Fruit fly (Drosophila melanogaster) whole organism, embryonic: ENCODE data around the gene CG43993.

Source experiments
- Adf1 ChIP-seq: fragments of 200-800 bp; sonication (Bioruptor generic); IDR thresholded peaks from 2 replicates; pipeline ENCODE4 v1.3.6; 2022; ENCODE audit warnings: missing biosample characterization, missing genetic modification characterization
- BEAF-32 ChIP-seq: fragments of 200-800 bp; sonication (Bioruptor generic); optimal IDR thresholded peaks from 3 replicates; lab custom pipeline; 2017; ENCODE audit warnings: missing biosample characterization, missing genetic modification characterization, mild to moderate bottlenecking, moderate library complexity, missing genetic modification reagents
- Bteb2 ChIP-seq: fragments of 200-800 bp; sonication (Bioruptor generic); optimal IDR thresholded peaks from 2 replicates; lab custom pipeline; 2016; ENCODE audit warnings: missing biosample characterization, missing genetic modification characterization
- CG10321 ChIP-seq: fragments of 200-800 bp; sonication (Bioruptor generic); IDR thresholded peaks from 2 replicates; pipeline ENCODE4 v1.3.6; 2022; ENCODE audit warnings: missing biosample characterization, missing genetic modification characterization
- CG11560 ChIP-seq: fragments of 200-800 bp; sonication (Bioruptor generic); IDR thresholded peaks from 3 replicates; pipeline ENCODE4 v1.3.6; 2022; ENCODE audit warnings: missing biosample characterization, missing genetic modification characterization
- CG11723 ChIP-seq: fragments of 200-800 bp; sonication (Bioruptor generic); optimal IDR thresholded peaks from 2 replicates; lab custom pipeline; 2017; ENCODE audit warnings: missing biosample characterization, mild to moderate bottlenecking, missing genetic modification characterization
- CG12236 ChIP-seq: fragments of 200-800 bp; sonication (Bioruptor generic); optimal IDR thresholded peaks from 2 replicates; lab custom pipeline; 2016; ENCODE audit warnings: missing biosample characterization, missing genetic modification characterization
- CG13287 ChIP-seq: fragments of 200-800 bp; sonication (Bioruptor generic); IDR thresholded peaks from 2 replicates; pipeline ENCODE4 v1.3.6; 2022; ENCODE audit warnings: missing biosample characterization, missing genetic modification characterization; ENCODE audit not compliant: partially characterized antibody
- CG13775 ChIP-seq: fragments of 200-800 bp; sonication (Bioruptor generic); optimal IDR thresholded peaks from 3 replicates; lab custom pipeline; 2017; ENCODE audit warnings: missing biosample characterization, mild to moderate bottlenecking, missing genetic modification characterization
- CG1602 ChIP-seq: fragments of 200-800 bp; sonication (Bioruptor generic); optimal IDR thresholded peaks from 3 replicates; lab custom pipeline; 2016; ENCODE audit warnings: missing biosample characterization, missing genetic modification characterization
- CG16863 ChIP-seq: fragments of 200-800 bp; sonication (Bioruptor generic); optimal IDR thresholded peaks from 3 replicates; lab custom pipeline; 2016; ENCODE audit warnings: missing biosample characterization, missing genetic modification characterization
- CG17328 ChIP-seq: fragments of 200-800 bp; sonication (Bioruptor generic); IDR thresholded peaks from 2 replicates; pipeline ENCODE4 v1.3.6; 2022; ENCODE audit warnings: missing biosample characterization, missing genetic modification characterization
- CG17359 ChIP-seq: fragments of 200-800 bp; sonication (Bioruptor generic); optimal IDR thresholded peaks from 3 replicates; lab custom pipeline; 2018; ENCODE audit warnings: missing biosample characterization, mild to moderate bottlenecking, missing genetic modification characterization, moderate library complexity
- CG17361 ChIP-seq: fragments of 200-800 bp; sonication (Bioruptor generic); IDR thresholded peaks from 3 replicates; pipeline ENCODE4 v1.3.6; 2022; ENCODE audit warnings: missing biosample characterization, missing genetic modification characterization
- CG18011 ChIP-seq: fragments of 200-800 bp; sonication (Bioruptor generic); optimal IDR thresholded peaks from 2 replicates; lab custom pipeline; 2017; ENCODE audit warnings: missing biosample characterization, missing genetic modification characterization, mild to moderate bottlenecking, moderate library complexity, missing genotype
- CG2889 ChIP-seq: fragments of 200-800 bp; sonication (Bioruptor generic); IDR thresholded peaks from 3 replicates; pipeline ENCODE4 v1.3.6; 2022; ENCODE audit warnings: missing biosample characterization, missing genetic modification characterization
- CG32767 ChIP-seq: fragments of 200-800 bp; sonication (Bioruptor generic); IDR thresholded peaks from 2 replicates; pipeline ENCODE4 v1.3.6; 2022; ENCODE audit warnings: missing biosample characterization, missing genetic modification characterization
- CG34224 ChIP-seq: fragments of 200-800 bp; sonication (Bioruptor generic); IDR thresholded peaks from 3 replicates; pipeline ENCODE4 v1.3.6; 2022; ENCODE audit warnings: missing biosample characterization, missing genetic modification characterization; ENCODE audit not compliant: partially characterized antibody
- CG6765 ChIP-seq: fragments of 200-800 bp; sonication (Bioruptor generic); optimal IDR thresholded peaks from 3 replicates; lab custom pipeline; 2017; ENCODE audit warnings: missing biosample characterization, mild to moderate bottlenecking, missing genetic modification characterization
- CG6854 ChIP-seq: fragments of 200-800 bp; sonication (Bioruptor generic); optimal IDR thresholded peaks from 3 replicates; lab custom pipeline; 2017; ENCODE audit warnings: missing biosample characterization, mild to moderate bottlenecking, missing genetic modification characterization
- CG7372 ChIP-seq: fragments of 200-800 bp; sonication (Bioruptor generic); IDR thresholded peaks from 2 replicates; pipeline ENCODE4 v1.3.6; 2022; ENCODE audit warnings: missing biosample characterization, missing genetic modification characterization
- CG8089 ChIP-seq: fragments of 200-800 bp; sonication (Bioruptor generic); optimal IDR thresholded peaks from 3 replicates; lab custom pipeline; 2016; ENCODE audit warnings: missing biosample characterization, missing genetic modification characterization
- CG8924 ChIP-seq: fragments of 200-800 bp; optimal IDR thresholded peaks from 3 replicates; lab custom pipeline; 2019; ENCODE audit warnings: missing biosample characterization, mild to moderate bottlenecking, missing genetic modification characterization, moderate library complexity
- D ChIP-seq, 2 experiments: fragments of 200-800 bp in 1 of 2; fragments of >200 bp in 1 of 2; sonication (Bioruptor generic) in 1 of 2; optimal IDR thresholded peaks; 2 replicates in 1 of 2; 3 replicates in 1 of 2; lab custom pipeline; 2017; ENCODE audit warnings: mild to moderate bottlenecking in 1 of 2, missing biosample characterization in 1 of 2, missing genetic modification characterization in 1 of 2, missing genetic modification reagents in 1 of 2
- Hr78 ChIP-seq, 2 experiments: fragments of 200-800 bp in 1 of 2; fragments of >200 bp in 1 of 2; sonication (Bioruptor generic) in 1 of 2; optimal IDR thresholded peaks; 2 replicates each; lab custom pipeline; 2017 to 2019; ENCODE audit warnings: missing biosample characterization in 2 of 2, missing genetic modification characterization in 2 of 2, mild to moderate bottlenecking in 1 of 2, moderate library complexity in 1 of 2
- Myb ChIP-seq: fragments of 200-800 bp; sonication (Bioruptor generic); optimal IDR thresholded peaks from 2 replicates; lab custom pipeline; 2016; ENCODE audit warnings: missing biosample characterization, missing genetic modification characterization
- NFAT ChIP-seq: fragments of 200-800 bp; sonication (Bioruptor generic); IDR thresholded peaks from 2 replicates; pipeline ENCODE4 v1.3.6; 2022; ENCODE audit warnings: missing biosample characterization, missing genetic modification characterization
- Neu2 ChIP-seq: fragments of 200-800 bp; sonication (Bioruptor generic); optimal IDR thresholded peaks from 3 replicates; lab custom pipeline; 2016; ENCODE audit warnings: missing biosample characterization, missing genetic modification characterization, borderline replicate concordance
- Oaz ChIP-seq: fragments of 200-800 bp; sonication (Bioruptor generic); IDR thresholded peaks from 2 replicates; pipeline ENCODE4 v1.3.6; 2022; ENCODE audit warnings: missing biosample characterization, missing genetic modification characterization
- Pdp1 ChIP-seq, 2 experiments: fragments of 200-800 bp; sonication (Bioruptor generic); optimal IDR thresholded peaks; 3 replicates each; lab custom pipeline; 2016; ENCODE audit warnings: missing biosample characterization in 2 of 2, missing genetic modification characterization in 2 of 2, mild to moderate bottlenecking in 1 of 2, moderate library complexity in 1 of 2
- Side ChIP-seq: fragments of 200-800 bp; sonication (Bioruptor generic); optimal IDR thresholded peaks from 2 replicates; lab custom pipeline; 2016; ENCODE audit warnings: missing biosample characterization, missing genetic modification characterization
- Spps ChIP-seq: fragments of 200-800 bp; sonication (Bioruptor generic); optimal IDR thresholded peaks from 2 replicates; lab custom pipeline; 2018; ENCODE audit warnings: missing biosample characterization, mild to moderate bottlenecking, missing genetic modification characterization
- ara ChIP-seq: fragments of 200-800 bp; sonication (Bioruptor generic); IDR thresholded peaks from 2 replicates; pipeline ENCODE4 v1.3.6; 2022; ENCODE audit warnings: missing biosample characterization, missing genetic modification characterization
- br ChIP-seq: fragments of >200 bp; optimal IDR thresholded peaks from 2 replicates; lab custom pipeline; 2017
- chif ChIP-seq, 2 experiments: fragments of 200-800 bp; sonication (Bioruptor generic); optimal IDR thresholded peaks; 3 replicates each; lab custom pipeline; 2016; ENCODE audit warnings: missing biosample characterization in 2 of 2, missing genetic modification characterization in 2 of 2
- crp ChIP-seq, 2 experiments: fragments of 200-800 bp; sonication (Bioruptor generic); optimal IDR thresholded peaks; 2 replicates in 1 of 2; 3 replicates in 1 of 2; lab custom pipeline; 2017; ENCODE audit warnings: missing biosample characterization in 2 of 2, missing genetic modification characterization in 2 of 2, mild to moderate bottlenecking in 1 of 2, moderate library complexity in 1 of 2
- dimm ChIP-seq: fragments of 200-800 bp; sonication (Bioruptor generic); IDR thresholded peaks from 2 replicates; pipeline ENCODE4 v1.3.6; 2022; ENCODE audit warnings: missing biosample characterization, missing genetic modification characterization
- dm ChIP-seq: fragments of 200-800 bp; sonication (Bioruptor generic); optimal IDR thresholded peaks from 3 replicates; lab custom pipeline; 2016; ENCODE audit warnings: missing biosample characterization, missing genetic modification characterization
- ftz-f1 ChIP-seq: fragments of 200-800 bp; sonication (Bioruptor generic); optimal IDR thresholded peaks from 2 replicates; lab custom pipeline; 2016; ENCODE audit warnings: missing biosample characterization, missing genetic modification characterization
- gce ChIP-seq: fragments of 200-800 bp; sonication (Bioruptor generic); IDR thresholded peaks from 3 replicates; pipeline ENCODE4 v1.3.6; 2022; ENCODE audit warnings: missing biosample characterization, missing genetic modification characterization
- kni ChIP-seq: fragments of 200-800 bp; sonication (Bioruptor generic); optimal IDR thresholded peaks from 3 replicates; lab custom pipeline; 2017; ENCODE audit warnings: mild to moderate bottlenecking, missing biosample characterization, missing genetic modification reagents, missing genetic modification characterization
- lbe ChIP-seq: fragments of 200-800 bp; sonication (Bioruptor generic); optimal IDR thresholded peaks from 2 replicates; lab custom pipeline; 2016; ENCODE audit warnings: missing biosample characterization, mild to moderate bottlenecking, missing genetic modification characterization
- oc ChIP-seq: fragments of 200-800 bp; sonication (Bioruptor generic); optimal IDR thresholded peaks from 2 replicates; lab custom pipeline; 2018; ENCODE audit warnings: missing biosample characterization, mild to moderate bottlenecking, missing genetic modification characterization, moderate library complexity
- onecut ChIP-seq: fragments of 200-800 bp; sonication (Bioruptor generic); IDR thresholded peaks from 2 replicates; pipeline ENCODE4 v1.3.6; 2022; ENCODE audit warnings: missing biosample characterization, missing genetic modification characterization
- org-1 ChIP-seq: fragments of 200-800 bp; sonication (Bioruptor generic); optimal IDR thresholded peaks from 2 replicates; lab custom pipeline; 2017; ENCODE audit warnings: missing biosample characterization, missing genetic modification characterization
- otp ChIP-seq: fragments of 200-800 bp; sonication (Bioruptor generic); IDR thresholded peaks from 3 replicates; pipeline ENCODE4, ENCODE4 v1.3.6; 2022; ENCODE audit warnings: missing biosample characterization, missing genetic modification characterization
- prd ChIP-seq, 3 experiments: fragments of >200 bp in 2 of 3; fragments of 200-800 bp in 1 of 3; sonication (Bioruptor generic) in 1 of 3; optimal IDR thresholded peaks in 2 of 3; IDR thresholded peaks in 1 of 3; 2 replicates in 2 of 3; 3 replicates in 1 of 3; pipeline versions ENCODE4 v1.3.6 to Lab custom; 2017 to 2022; ENCODE audit warnings: missing biosample characterization in 1 of 3, missing genetic modification characterization in 1 of 3
- sna ChIP-seq: fragments of 200-800 bp; sonication (Bioruptor generic); IDR thresholded peaks from 2 replicates; pipeline ENCODE4 v1.3.6; 2022; ENCODE audit warnings: missing biosample characterization, missing genetic modification characterization; ENCODE audit not compliant: partially characterized antibody
- tin ChIP-seq: fragments of 200-800 bp; sonication (Bioruptor generic); optimal IDR thresholded peaks from 3 replicates; lab custom pipeline; 2016; ENCODE audit warnings: missing biosample characterization, missing genetic modification characterization
- trem ChIP-seq: fragments of 200-800 bp; optimal IDR thresholded peaks from 3 replicates; lab custom pipeline; 2019; ENCODE audit warnings: missing biosample characterization, mild to moderate bottlenecking, missing genetic modification characterization, moderate library complexity

CG43993 gene

dm6 chr3L:12062788-12063218 lies 30.4 kb downstream of the CG43993 start (continued):
- no peak for TF ChIP-seq CG11723
- TF ChIP-seq Neu2 (GFP tag; lab: Kevin White, UChicago) = no peak
- TF ChIP-seq br (lab: Kevin White, UChicago) = no peak
- TF ChIP-seq CG7372 = 0 out of 2 replicates have a peak, but pooled peaks have one; percentile 19
- TF ChIP-seq crp (GFP tag; optimal IDR thresholded peaks at IDR 0.05; lab: Kevin White, UChicago) = no peak
- no peak for TF ChIP-seq CG6854 (GFP tag; lab: Kevin White, UChicago)
- 0 out of 3 replicates have a peak, but pooled peaks have one; percentile 32 for TF ChIP-seq CG2889 (GFP tag; lab: Robert Waterston, UW)
- TF ChIP-seq CG6765 (GFP tag; lab: Kevin White, UChicago) = no peak
- TF ChIP-seq kni (GFP tag; lab: Kevin White, UChicago) = peak; percentile 17
- TF ChIP-seq CG16863 (GFP tag; lab: Kevin White, UChicago) = peak; percentile 59
- no peak for TF ChIP-seq D (optimal IDR thresholded peaks at IDR 0.05; lab: Kevin White, UChicago)
- peak; percentile 41 for TF ChIP-seq D (GFP tag; optimal IDR thresholded peaks at IDR 0.05; lab: Kevin White, UChicago)
- no peak for TF ChIP-seq BEAF-32 (GFP tag; lab: Kevin White, UChicago)
- peak; percentile 41 for TF ChIP-seq CG1602
- TF ChIP-seq ftz-f1 (GFP tag; lab: Kevin White, UChicago) = no peak
- peak; percentile 75 for TF ChIP-seq tin
- no peak for TF ChIP-seq Oaz (GFP tag; lab: Robert Waterston, UW)
- no peak for TF ChIP-seq gce (GFP tag; lab: Robert Waterston, UW)
- no peak for TF ChIP-seq Adf1 (GFP tag; lab: Robert Waterston, UW)
- no peak for TF ChIP-seq dimm (GFP tag; lab: Robert Waterston, UW)
- TF ChIP-seq otp (GFP tag; lab: Robert Waterston, UW) = peak; percentile 66; the same call in 1 of the 3 replicates
- peak; percentile 16 for TF ChIP-seq Myb (GFP tag; lab: Kevin White, UChicago)
- TF ChIP-seq onecut (GFP tag; lab: Robert Waterston, UW) = peak; percentile 48
- TF ChIP-seq sna (GFP tag; lab: Robert Waterston, UW) = no peak
- no peak for TF ChIP-seq CG8089
- TF ChIP-seq Bteb2 (GFP tag; lab: Kevin White, UChicago) = no peak
- TF ChIP-seq ara = peak; percentile 91
- peak; percentile 2 to 76 for TF ChIP-seq chif (GFP tag; optimal IDR thresholded peaks at IDR 0.05; lab: Kevin White, UChicago)
- TF ChIP-seq CG34224 (GFP tag; lab: Robert Waterston, UW) = no peak
- TF ChIP-seq prd (optimal IDR thresholded peaks at IDR 0.05; lab: Kevin White, UChicago) = no peak
- peak; percentile 86 for TF ChIP-seq prd (GFP tag; IDR thresholded peaks at IDR 0.05; lab: Robert Waterston, UW)
- TF ChIP-seq CG17359 = peak; percentile 14
- TF ChIP-seq Hr78 (GFP tag; optimal IDR thresholded peaks at IDR 0.05; lab: Kevin White, UChicago) = no peak
- no peak for TF ChIP-seq CG10321 (GFP tag; lab: Robert Waterston, UW)
- no peak for TF ChIP-seq CG8924 (tag; lab: Kevin White, UChicago)
- TF ChIP-seq CG12236 (GFP tag; lab: Kevin White, UChicago) = peak; percentile 21
- TF ChIP-seq org-1 (GFP tag; lab: Kevin White, UChicago) = peak; percentile 57
- TF ChIP-seq Pdp1 (GFP tag; optimal IDR thresholded peaks at IDR 0.05; lab: Kevin White, UChicago) = peak; percentile 24 to 30
- peak; percentile 52 for TF ChIP-seq Spps (tag; lab: Kevin White, UChicago)
- peak; percentile 76 for TF ChIP-seq CG11560 (tag; lab: Robert Waterston, UW)
- TF ChIP-seq CG17361 (GFP tag; lab: Robert Waterston, UW) = no peak
- peak; percentile 84 for TF ChIP-seq CG17328 (GFP tag; lab: Robert Waterston, UW)
- no peak for TF ChIP-seq lbe
- 0 out of 2 replicates have a peak, but pooled peaks have one; percentile 10 for TF ChIP-seq CG32767 (GFP tag; lab: Robert Waterston, UW)
- peak; percentile 65 for TF ChIP-seq Side (GFP tag; lab: Kevin White, UChicago)
- no peak for TF ChIP-seq oc (tag; lab: Kevin White, UChicago)
- peak; percentile 19 for TF ChIP-seq trem (tag; lab: Kevin White, UChicago)
- no peak for TF ChIP-seq NFAT
- TF ChIP-seq CG13287 (GFP tag; lab: Robert Waterston, UW) = no peak
- TF ChIP-seq CG13775 (GFP tag; lab: Kevin White, UChicago) = peak; percentile 5
- TF ChIP-seq dm (GFP tag; lab: Kevin White, UChicago) = peak; percentile 20
- TF ChIP-seq CG18011 (GFP tag; lab: Kevin White, UChicago) = no peak
